Worm (Caenorhabditis elegans): ENCODE results near the gene srt-48.

Gene srt-48

DNA sequence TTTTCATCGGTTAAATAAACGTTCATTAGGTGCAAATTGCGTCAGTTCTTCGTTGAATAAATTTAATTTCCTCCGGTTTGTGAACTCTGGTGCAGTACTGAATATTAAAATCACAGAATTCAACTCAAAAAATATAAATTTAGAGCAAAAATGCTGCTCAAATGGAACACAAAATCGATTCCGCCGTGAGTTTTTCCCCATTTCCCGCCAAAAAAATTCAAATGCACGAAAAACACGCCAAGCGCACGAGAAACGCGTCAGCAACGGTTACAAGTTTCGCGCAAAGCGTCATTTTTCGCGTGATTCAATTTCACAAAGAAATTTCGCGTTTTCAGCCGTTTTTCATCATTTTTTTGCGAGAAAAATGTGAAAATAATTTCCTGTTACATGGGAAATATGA, 29.2 kb downstream of the srt-48 start, which contains the start of gene hrpu-1 (continued):
- TF ChIP-seq cebp-1 (GFP tag; IDR thresholded peaks at IDR 0.05), result peak; percentile 39; the same call in 1 of the 2 replicates
- peak; percentile 79 for TF ChIP-seq cebp-1 (tag; optimal IDR thresholded peaks at IDR 0.05)
- TF ChIP-seq fkh-3 (tag; optimal IDR thresholded peaks at IDR 0.05), result no peak
- peak; percentile 42 for TF ChIP-seq madf-8 (GFP tag; conservative IDR thresholded peaks at IDR 0.05)
- TF ChIP-seq tbp1 (GFP tag; optimal IDR thresholded peaks at IDR 0.05), result peak; percentile 70
- TF ChIP-seq ztf-25 (GFP tag; IDR thresholded peaks at IDR 0.05), result no peak
- no peak for TF ChIP-seq aptf-3 (GFP tag; IDR thresholded peaks at IDR 0.05)
- TF ChIP-seq ztf-22 (GFP tag; optimal IDR thresholded peaks at IDR 0.05), result no peak
- TF ChIP-seq snpc-1.1 (tag; optimal IDR thresholded peaks at IDR 0.05; ENCODE audit: insufficient read depth), result peak; percentile 8
- peak; percentile 57 for TF ChIP-seq ceh-27 (GFP tag; optimal IDR thresholded peaks at IDR 0.05)
- no peak for TF ChIP-seq nhr-179 (tag; optimal IDR thresholded peaks at IDR 0.05)
- TF ChIP-seq rpc-1 (optimal IDR thresholded peaks at IDR 0.05), result no peak
- TF ChIP-seq rpc-1 (tag; optimal IDR thresholded peaks at IDR 0.05), result no peak
- no peak for TF ChIP-seq F37B4.10 (GFP tag; IDR thresholded peaks at IDR 0.05)
- TF ChIP-seq zim-3 (tag; optimal IDR thresholded peaks at IDR 0.05), result no peak
- peak; percentile 74 for TF ChIP-seq repo-1 (tag; optimal IDR thresholded peaks at IDR 0.05)
- peak; percentile 41 for TF ChIP-seq lsy-27 (tag; optimal IDR thresholded peaks at IDR 0.05; ENCODE audit: borderline replicate concordance, insufficient read depth)
- peak; percentile 84 for TF ChIP-seq attf-5 (GFP tag; optimal IDR thresholded peaks at IDR 0.05)
- TF ChIP-seq F55B11.4 (tag; optimal IDR thresholded peaks at IDR 0.05; ENCODE audit: borderline replicate concordance, insufficient read depth), result no peak
- no peak for TF ChIP-seq C06A6.2 (GFP tag; conservative IDR thresholded peaks at IDR 0.05)
- no peak for TF ChIP-seq mxl-1 (tag; optimal IDR thresholded peaks at IDR 0.05)
- no peak for TF ChIP-seq B0035.1 (tag; optimal IDR thresholded peaks at IDR 0.05)
- TF ChIP-seq somi-1 (GFP tag; optimal IDR thresholded peaks at IDR 0.05), result no peak
- peak; percentile 73 for TF ChIP-seq nfyb-1 (GFP tag; IDR thresholded peaks at IDR 0.05)
- TF ChIP-seq mes-4 (tag; optimal IDR thresholded peaks at IDR 0.05), result no peak
- TF ChIP-seq ceh-40 (GFP tag; IDR thresholded peaks at IDR 0.05), result no peak
- TF ChIP-seq cebp-2 (GFP tag; IDR thresholded peaks at IDR 0.05), result peak; percentile 96; the same call in 1 of the 2 replicates
- TF ChIP-seq lir-1 (GFP tag; conservative IDR thresholded peaks at IDR 0.05), result peak; percentile 77
- TF ChIP-seq Y67H2A.10 (GFP tag; conservative IDR thresholded peaks at IDR 0.05), result peak; percentile 23; the same call in 1 of the 2 replicates
- TF ChIP-seq nfya-2 (GFP tag; IDR thresholded peaks at IDR 0.05), result no peak
- TF ChIP-seq hmg-1.2 (GFP tag; IDR thresholded peaks at IDR 0.05), result peak; percentile 56
- TF ChIP-seq lsl-1 (GFP tag; optimal IDR thresholded peaks at IDR 0.05), result peak; percentile 66
- TF ChIP-seq lag-1 (GFP tag; IDR thresholded peaks at IDR 0.05), result no peak
- no peak for TF ChIP-seq hlh-26 (GFP tag; conservative IDR thresholded peaks at IDR 0.05)
- no peak for TF ChIP-seq ceh-58 (GFP tag; IDR thresholded peaks at IDR 0.05)
- TF ChIP-seq egl-18 (GFP tag; IDR thresholded peaks at IDR 0.05), result no peak
- TF ChIP-seq pbrm-1 (GFP tag; IDR thresholded peaks at IDR 0.05), result peak; percentile 86
- no peak for TF ChIP-seq ztf-28 (GFP tag; IDR thresholded peaks at IDR 0.05)
- TF ChIP-seq hrde-1 (tag; optimal IDR thresholded peaks at IDR 0.05; ENCODE audit: borderline replicate concordance), result peak; percentile 41
- TF ChIP-seq snpc-3.4 (tag; optimal IDR thresholded peaks at IDR 0.05), result peak; percentile 90
- TF ChIP-seq F22D6.2 (tag; optimal IDR thresholded peaks at IDR 0.05), result no peak
- no peak for TF ChIP-seq akir-1 (GFP tag; optimal IDR thresholded peaks at IDR 0.05)
- TF ChIP-seq tlf-1 (GFP tag; optimal IDR thresholded peaks at IDR 0.05), result peak; percentile 84
- TF ChIP-seq snpc-4 (GFP tag; optimal IDR thresholded peaks at IDR 0.05), result peak; percentile 79
- peak; percentile 75 to 96 (median 87) for TF ChIP-seq snpc-4 (tag; optimal IDR thresholded peaks at IDR 0.05)
- TF ChIP-seq B0019.2 (GFP tag; conservative IDR thresholded peaks at IDR 0.05), result no peak; the same call in 1 of the 2 replicates
- TF ChIP-seq lin-40 (tag; optimal IDR thresholded peaks at IDR 0.05), result peak; percentile 81
- TF ChIP-seq ets-4 (GFP tag; optimal IDR thresholded peaks at IDR 0.05), result no peak
- no peak for TF ChIP-seq chd-7 (tag; optimal IDR thresholded peaks at IDR 0.05)
